Worm (Caenorhabditis elegans) whole organism, dauer: ENCODE results near the gene rig-6.

Experiments
- unc-62 ChIP-seq: sonication (generic microtip); optimal IDR thresholded peaks from 2 replicates; lab custom pipeline; 2017; ENCODE audit warnings: missing biosample characterization, missing genetic modification reagents, missing genetic modification characterization

rig-6 gene

ce11 chrII:4753133-4753532 lies 58.8 kb downstream of the rig-6 start, which contains the start of gene C27D9.1:
C27D9.1 (plus strand) TSS chrII:4753413.
- TF ChIP-seq unc-62 (GFP tag; lab: Kevin White, UChicago), result no peak

DNA sequence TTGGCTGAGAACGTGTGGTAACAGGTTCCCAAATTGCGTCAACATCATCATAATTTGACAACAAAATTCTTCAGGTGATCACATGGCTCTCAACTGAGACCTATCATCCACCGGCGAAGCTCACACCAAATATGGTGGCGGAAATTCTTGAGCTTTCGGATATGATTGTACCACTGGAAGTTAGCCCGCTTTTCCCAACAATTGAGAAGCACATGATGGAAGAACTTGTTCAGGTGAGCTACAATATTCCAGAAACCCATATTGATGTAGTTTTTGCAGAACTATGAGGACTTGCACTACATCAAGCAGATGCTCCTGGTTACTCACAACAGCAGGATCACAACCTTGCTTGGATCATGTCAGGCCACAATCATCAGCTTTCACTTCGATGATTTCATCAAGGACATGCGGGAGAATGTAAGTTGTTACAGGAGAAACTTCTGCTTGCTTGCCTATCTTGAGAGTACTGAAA lies 59.6 kb downstream of the rig-6 start, which contains the start of gene F41C3.1:
F41C3.1 (plus strand) TSS at position 51 of the 472 bp plus-strand sequence.
- no peak for TF ChIP-seq unc-62 (GFP tag; lab: Kevin White, UChicago)

DNA sequence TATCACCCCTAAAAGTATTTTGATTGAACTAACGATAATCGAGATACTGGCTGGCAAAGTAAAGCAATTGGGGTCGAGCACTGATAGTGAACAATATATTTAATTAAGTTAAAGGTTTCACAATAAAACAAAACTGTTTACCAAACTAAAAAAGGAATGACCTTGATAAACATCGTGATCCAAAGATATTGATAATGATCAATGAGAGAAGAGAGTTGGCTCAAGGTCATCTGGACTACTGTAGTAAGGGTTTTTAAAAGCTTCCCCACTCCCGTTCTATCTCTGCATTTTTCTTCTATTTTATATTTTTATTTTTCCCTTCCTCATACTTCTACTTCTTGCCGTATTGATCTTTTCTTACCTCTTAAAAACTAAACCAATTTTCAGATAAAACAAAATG lies 62.3 kb downstream of the rig-6 start, which contains the start of gene F41C3.2:
F41C3.2 (plus strand) TSS at position 388 of the 400 bp plus-strand sequence.
- no peak for TF ChIP-seq unc-62 (GFP tag; lab: Kevin White, UChicago)

ce11 chrII:4748374-4748773 lies 63.5 kb downstream of the rig-6 start:
- no peak for TF ChIP-seq unc-62 (GFP tag; lab: Kevin White, UChicago)
